Fruit fly (Drosophila melanogaster) whole organism, embryonic: ENCODE data around the gene Ctns.

Experiments
- CG16779 ChIP-seq: fragments of 200-800 bp; sonication (Bioruptor generic); IDR thresholded peaks from 2 replicates; pipeline ENCODE4 v1.3.6; 2022; ENCODE audit warnings: missing biosample characterization, missing genetic modification characterization
- CoRest ChIP-seq: fragments of 200-800 bp; sonication (Bioruptor generic); optimal IDR thresholded peaks from 3 replicates; lab custom pipeline; 2018; ENCODE audit warnings: missing biosample characterization, mild to moderate bottlenecking, missing genetic modification characterization, moderate library complexity
- ham ChIP-seq: fragments of 200-800 bp; sonication (Bioruptor generic); IDR thresholded peaks from 2 replicates; pipeline ENCODE4 v1.3.6; 2022; ENCODE audit warnings: missing biosample characterization, missing genetic modification characterization

DNA sequence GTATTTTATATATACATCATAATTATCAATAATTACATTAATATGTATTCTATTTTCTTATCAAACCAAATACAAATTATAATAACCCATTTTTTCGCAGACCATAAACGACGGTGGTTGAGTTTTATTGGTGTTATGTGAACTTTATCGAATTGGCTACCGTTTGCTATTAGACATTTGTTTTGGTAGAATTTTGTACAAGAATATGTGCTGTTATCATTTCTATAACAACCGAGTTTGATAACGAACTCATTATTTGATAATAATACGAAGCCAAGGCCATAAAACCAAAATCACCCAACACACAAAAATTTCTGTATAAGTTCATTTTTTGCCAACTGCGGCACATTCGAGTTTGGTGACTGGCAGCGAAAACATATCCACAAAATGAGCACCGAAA lies 36.6 kb upstream of the Ctns start, which contains the start of gene CG17109:
- TF ChIP-seq ham (GFP tag; lab: Robert Waterston, UW) (no peak), CG16779 (no peak), CoRest (tag; lab: Kevin White, UChicago) (no peak)
